Worm (Caenorhabditis elegans) whole organism, L1 larva: ENCODE measurements around the gene F09A5.3.
A peak's percentile ranks its signal among the peaks of the same experiment; 100 is the strongest.

Experiments used
- C04F5.9 ChIP-seq: sonication (generic microtip); optimal IDR thresholded peaks from 2 replicates; lab custom pipeline; 2016; ENCODE audit warnings: missing genetic modification characterization, missing compliant biosample characterization
- C34B4.2 ChIP-seq: sonication (generic microtip); optimal IDR thresholded peaks from 2 replicates; lab custom pipeline; 2017; ENCODE audit warnings: mild to moderate bottlenecking, missing genetic modification characterization, missing compliant biosample characterization
- F16B12.6 ChIP-seq: fragments of 150-350 bp; optimal IDR thresholded peaks from 2 replicates; lab custom pipeline; 2014; ENCODE audit warnings: missing biosample characterization, missing genetic modification characterization
- Y116A8C.19 ChIP-seq: sonication (generic microtip); optimal IDR thresholded peaks from 2 replicates; lab custom pipeline; 2016; ENCODE audit warnings: missing compliant biosample characterization, missing genetic modification characterization, borderline replicate concordance
- aha-1 ChIP-seq: fragments of 150-350 bp; optimal IDR thresholded peaks from 2 replicates; lab custom pipeline; 2014; ENCODE audit warnings: missing biosample characterization, missing genetic modification characterization
- aly-2 ChIP-seq: fragments of 150-350 bp; optimal IDR thresholded peaks from 2 replicates; lab custom pipeline; 2014; ENCODE audit warnings: missing biosample characterization, missing genetic modification characterization
- ama-1 ChIP-seq: fragments of 150-350 bp; optimal IDR thresholded peaks from 2 replicates; lab custom pipeline; 2014
- ceh-63 ChIP-seq: fragments of 200-800 bp; sonication (Bioruptor generic); optimal IDR thresholded peaks from 2 replicates; lab custom pipeline; 2018; ENCODE audit warnings: mild to moderate bottlenecking, missing genetic modification characterization, missing compliant biosample characterization
- ceh-8 ChIP-seq: fragments of 200-800 bp; sonication (Bioruptor generic); optimal IDR thresholded peaks from 2 replicates; lab custom pipeline; 2018; ENCODE audit warnings: mild to moderate bottlenecking, missing genetic modification characterization, moderate library complexity, missing compliant biosample characterization
- ceh-82 ChIP-seq, 3 experiments: fragments of 150-350 bp in 1 of 3; sonication (generic microtip) in 2 of 3; optimal IDR thresholded peaks; 2 replicates each; lab custom pipeline; 2014 to 2017; ENCODE audit warnings: missing biosample characterization in 3 of 3, missing genetic modification characterization in 3 of 3
- ceh-88 ChIP-seq: fragments of 200-800 bp; sonication (Bioruptor generic); IDR thresholded peaks from 2 replicates; pipeline ENCODE4 v1.3.6; 2022; ENCODE audit warnings: missing genetic modification characterization, missing compliant biosample characterization
- ceh-90 ChIP-seq: sonication (generic microtip); optimal IDR thresholded peaks from 2 replicates; lab custom pipeline; 2016; ENCODE audit warnings: missing genetic modification characterization, missing compliant biosample characterization
- ces-1 ChIP-seq: fragments of 150-350 bp; optimal IDR thresholded peaks from 2 replicates; lab custom pipeline; 2014; ENCODE audit warnings: missing biosample characterization, missing genetic modification reagents, missing genetic modification characterization
- dpl-1 ChIP-seq, 3 experiments: fragments of 150-350 bp in 2 of 3; sonication (generic microtip) in 1 of 3; optimal IDR thresholded peaks; 2 replicates each; lab custom pipeline; 2014 to 2017; ENCODE audit warnings: missing biosample characterization in 3 of 3, missing genetic modification characterization in 3 of 3, missing genetic modification reagents in 3 of 3
- efl-1 ChIP-seq, 4 experiments: fragments of 150-350 bp; optimal IDR thresholded peaks in 3 of 4; peaks in 1 of 4; 1 replicate in 1 of 4; 2 replicates in 3 of 4; lab custom pipeline; 2014; ENCODE audit warnings: missing biosample characterization in 2 of 4, missing genetic modification characterization in 2 of 4, missing genetic modification reagents in 2 of 4
- efl-3 ChIP-seq: fragments of 200-800 bp; sonication (Bioruptor generic); optimal IDR thresholded peaks from 2 replicates; lab custom pipeline; 2018; ENCODE audit warnings: mild to moderate bottlenecking, missing genetic modification characterization, missing compliant biosample characterization
- egl-13 ChIP-seq: sonication (generic microtip); optimal IDR thresholded peaks from 2 replicates; lab custom pipeline; 2016; ENCODE audit warnings: missing genotype, missing genetic modification reagents, missing genetic modification characterization, missing compliant biosample characterization
- ets-5 ChIP-seq: fragments of 200-800 bp; sonication (Bioruptor generic); IDR thresholded peaks from 2 replicates; pipeline ENCODE4 v1.3.6; 2022; ENCODE audit warnings: missing genetic modification characterization, missing compliant biosample characterization
- fkh-10 ChIP-seq: sonication (generic microtip); optimal IDR thresholded peaks from 2 replicates; lab custom pipeline; 2017; ENCODE audit warnings: missing biosample characterization, missing genetic modification reagents, missing genetic modification characterization
- fkh-4 ChIP-seq: sonication (generic microtip); optimal IDR thresholded peaks from 2 replicates; lab custom pipeline; 2016; ENCODE audit warnings: missing compliant biosample characterization, missing genetic modification characterization, borderline replicate concordance
- fkh-8 ChIP-seq: sonication (generic microtip); optimal IDR thresholded peaks from 2 replicates; lab custom pipeline; 2016; ENCODE audit warnings: mild to moderate bottlenecking, missing genetic modification characterization, missing compliant biosample characterization
- irx-1 ChIP-seq: sonication (generic microtip); optimal IDR thresholded peaks from 2 replicates; lab custom pipeline; 2016; ENCODE audit warnings: missing genetic modification characterization, missing compliant biosample characterization
- jun-1 ChIP-seq: fragments of 150-350 bp; optimal IDR thresholded peaks from 2 replicates; lab custom pipeline; 2014; ENCODE audit warnings: missing biosample characterization, missing genetic modification reagents, missing genetic modification characterization
- lin-35 ChIP-seq, 2 experiments: fragments of 150-350 bp; optimal IDR thresholded peaks; 2 replicates each; lab custom pipeline; 2014; ENCODE audit warnings: missing biosample characterization in 2 of 2, missing genetic modification characterization in 2 of 2, missing genetic modification reagents in 2 of 2
- lin-39 ChIP-seq: fragments of 150-350 bp; optimal IDR thresholded peaks from 2 replicates; lab custom pipeline; 2014; ENCODE audit warnings: missing biosample characterization, missing genetic modification reagents, missing genetic modification characterization
- lsy-2 ChIP-seq, 2 experiments: fragments of 150-350 bp; optimal IDR thresholded peaks; 2 replicates each; lab custom pipeline; 2014; ENCODE audit warnings: missing biosample characterization in 2 of 2, missing genetic modification characterization in 2 of 2
- mab-9 ChIP-seq: fragments of 200-800 bp; sonication (Bioruptor generic); IDR thresholded peaks from 2 replicates; pipeline ENCODE4 v1.3.6; 2022; ENCODE audit warnings: missing genetic modification reagents, missing genetic modification characterization, missing compliant biosample characterization
- mef-2 ChIP-seq: fragments of 150-350 bp; optimal IDR thresholded peaks from 2 replicates; lab custom pipeline; 2014; ENCODE audit warnings: missing biosample characterization, missing genetic modification characterization
- mep-1 ChIP-seq: fragments of 150-350 bp; optimal IDR thresholded peaks from 2 replicates; lab custom pipeline; 2014; ENCODE audit warnings: missing biosample characterization, missing genetic modification characterization
- nhr-19 ChIP-seq: fragments of 200-800 bp; sonication (Bioruptor generic); conservative IDR thresholded peaks from 2 replicates; pipeline ENCODE4 v1.3.6; 2022; ENCODE audit warnings: missing genetic modification characterization, missing compliant biosample characterization
- nhr-20 ChIP-seq: sonication (generic microtip); optimal IDR thresholded peaks from 2 replicates; lab custom pipeline; 2016; ENCODE audit warnings: mild to moderate bottlenecking, missing genetic modification characterization, missing compliant biosample characterization
- nhr-237 ChIP-seq: fragments of 150-350 bp; optimal IDR thresholded peaks from 2 replicates; lab custom pipeline; 2014; ENCODE audit warnings: missing biosample characterization, missing genetic modification characterization
- nhr-71 ChIP-seq: sonication (generic microtip); optimal IDR thresholded peaks from 2 replicates; lab custom pipeline; 2016; ENCODE audit warnings: mild to moderate bottlenecking, missing genetic modification characterization, moderate library complexity, missing compliant biosample characterization
- nhr-76 ChIP-seq: sonication (generic microtip); optimal IDR thresholded peaks from 2 replicates; lab custom pipeline; 2017; ENCODE audit warnings: missing biosample characterization, missing genetic modification characterization
- nhr-77 ChIP-seq: fragments of 150-350 bp; optimal IDR thresholded peaks from 2 replicates; lab custom pipeline; 2014; ENCODE audit warnings: missing biosample characterization, missing genetic modification characterization
- nhr-84 ChIP-seq: sonication (generic microtip); optimal IDR thresholded peaks from 2 replicates; lab custom pipeline; 2017; ENCODE audit warnings: missing biosample characterization, missing genetic modification characterization
- nhr-85 ChIP-seq: sonication (generic microtip); peaks from one replicate; lab custom pipeline; 2016; ENCODE audit warnings: missing genetic modification characterization, inconsistent platforms, missing compliant biosample characterization
- pag-3 ChIP-seq: sonication (generic microtip); optimal IDR thresholded peaks from 2 replicates; lab custom pipeline; 2017; ENCODE audit warnings: missing genetic modification characterization, mild to moderate bottlenecking, missing compliant biosample characterization, antibody characterized with exemption, borderline replicate concordance; ENCODE audit not compliant: insufficient read depth
- pax-3 ChIP-seq: fragments of 200-800 bp; sonication (Bioruptor generic); optimal IDR thresholded peaks from 2 replicates; lab custom pipeline; 2018; ENCODE audit warnings: mild to moderate bottlenecking, missing genetic modification characterization, moderate library complexity, missing compliant biosample characterization
- pqm-1 ChIP-seq: sonication (generic microtip); optimal IDR thresholded peaks from 3 replicates; lab custom pipeline; 2017; ENCODE audit warnings: missing biosample characterization, missing genetic modification characterization
- rnt-1 ChIP-seq: sonication (generic microtip); optimal IDR thresholded peaks from 2 replicates; lab custom pipeline; 2016; ENCODE audit warnings: mild to moderate bottlenecking, missing genetic modification characterization, moderate library complexity, missing compliant biosample characterization
- skn-1 ChIP-seq: fragments of 150-350 bp; optimal IDR thresholded peaks from 2 replicates; lab custom pipeline; 2014; ENCODE audit warnings: missing biosample characterization, missing genetic modification characterization
- snu-23 ChIP-seq: sonication (generic microtip); optimal IDR thresholded peaks from 2 replicates; lab custom pipeline; 2016; ENCODE audit warnings: missing genetic modification characterization, missing compliant biosample characterization
- sox-4 ChIP-seq: sonication (generic microtip); optimal IDR thresholded peaks from 2 replicates; lab custom pipeline; 2016; ENCODE audit warnings: missing genetic modification characterization, missing compliant biosample characterization
- sup-37 ChIP-seq: fragments of 200-800 bp; sonication (Bioruptor generic); optimal IDR thresholded peaks from 2 replicates; lab custom pipeline; 2018; ENCODE audit warnings: mild to moderate bottlenecking, missing genetic modification characterization, missing compliant biosample characterization
- tbx-2 ChIP-seq: sonication (generic microtip); optimal IDR thresholded peaks from 2 replicates; lab custom pipeline; 2016; ENCODE audit warnings: missing genetic modification characterization, missing compliant biosample characterization
- tlp-1 ChIP-seq: fragments of 150-350 bp; optimal IDR thresholded peaks from 2 replicates; lab custom pipeline; 2014; ENCODE audit warnings: missing biosample characterization, missing genetic modification characterization
- unc-130 ChIP-seq: fragments of 150-350 bp; optimal IDR thresholded peaks from 2 replicates; lab custom pipeline; 2017; ENCODE audit warnings: missing biosample characterization, missing genetic modification characterization, inconsistent platforms
- unc-30 ChIP-seq: sonication (generic microtip); optimal IDR thresholded peaks from 2 replicates; lab custom pipeline; 2017; ENCODE audit warnings: missing biosample characterization, missing genetic modification characterization
- unc-86 ChIP-seq: sonication (generic microtip); optimal IDR thresholded peaks from 2 replicates; lab custom pipeline; 2016; ENCODE audit warnings: missing genetic modification characterization, missing compliant biosample characterization
- vab-15 ChIP-seq: sonication (generic microtip); optimal IDR thresholded peaks from 2 replicates; lab custom pipeline; 2017; ENCODE audit warnings: missing genotype, mild to moderate bottlenecking, missing genetic modification characterization, missing compliant biosample characterization
- xbp-1 ChIP-seq: sonication (generic microtip); optimal IDR thresholded peaks from 2 replicates; lab custom pipeline; 2016; ENCODE audit warnings: missing genetic modification characterization, missing compliant biosample characterization
- ztf-11 ChIP-seq, 2 experiments: sonication (generic microtip); optimal IDR thresholded peaks; 2 replicates each; lab custom pipeline; 2016 to 2017; ENCODE audit warnings: missing genetic modification characterization in 2 of 2, missing biosample characterization in 1 of 2, missing compliant biosample characterization in 1 of 2
- ztf-4 ChIP-seq: fragments of 150-350 bp; optimal IDR thresholded peaks from 2 replicates; lab custom pipeline; 2014; ENCODE audit warnings: missing biosample characterization, missing genetic modification characterization

Gene F09A5.3

DNA sequence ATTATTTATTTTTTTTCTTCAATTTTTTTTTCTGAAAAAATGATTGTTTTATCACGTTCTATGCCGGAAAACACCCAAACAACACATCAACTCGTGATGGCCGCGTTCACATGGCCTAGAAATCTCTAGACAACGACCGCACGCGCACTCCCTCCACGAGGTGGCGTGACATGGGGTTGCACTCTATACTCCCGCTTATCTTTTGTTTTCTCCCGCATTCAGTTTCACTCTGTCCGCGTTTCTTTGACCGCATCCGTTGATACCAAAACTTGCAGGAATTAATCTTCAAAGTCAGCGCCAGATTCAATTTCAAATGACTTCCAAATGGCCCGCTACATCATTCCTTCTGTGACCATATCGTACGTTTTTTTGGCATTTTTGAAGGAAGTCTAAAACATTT, 36.4 kb upstream of the F09A5.3 start, which contains the start of gene F17H10.1:
Gene F17H10.1 (plus strand): TSS at position 276 of the 400 bp plus-strand sequence.
- TF ChIP-seq F16B12.6 (tag; lab: Kevin White, UChicago) (no peak), C04F5.9 (tag; lab: Kevin White, UChicago) (no peak), nhr-84 (tag; lab: Kevin White, UChicago) (no peak), irx-1 (peak; percentile 33), nhr-76 (tag; lab: Kevin White, UChicago) (no peak), fkh-8 (tag; lab: Kevin White, UChicago) (peak; percentile 44), ceh-82 (tag; optimal IDR thresholded peaks at IDR 0.05; lab: Kevin White, UChicago) (peak in 2 of 3 experiments; percentile 12 to 69), unc-30 (no peak), fkh-10 (GFP tag; lab: Kevin White, UChicago) (no peak), mef-2 (no peak), ceh-88 (0 out of 2 replicates have a peak, but pooled peaks have one; percentile 18), pax-3 (tag; lab: Kevin White, UChicago) (peak; percentile 19), sox-4 (tag; lab: Kevin White, UChicago) (peak; percentile 18), vab-15 (tag; lab: Kevin White, UChicago) (no peak), mab-9 (no peak), sup-37 (GFP tag; lab: Kevin White, UChicago) (no peak), nhr-77 (tag; lab: Kevin White, UChicago) (no peak), ets-5 (no peak), ces-1 (no peak), ama-1 (lab: Kevin White, UChicago) (no peak), nhr-71 (tag; lab: Kevin White, UChicago) (peak; percentile 92), snu-23 (peak; percentile 90), ztf-4 (peak; percentile 38), tbx-2 (tag; lab: Kevin White, UChicago) (peak; percentile 72), ztf-11 (tag; optimal IDR thresholded peaks at IDR 0.05; lab: Kevin White, UChicago) (no peak), jun-1 (tag; lab: Kevin White, UChicago) (no peak), skn-1 (tag; lab: Kevin White, UChicago) (peak; percentile 55), C34B4.2 (tag; lab: Kevin White, UChicago) (no peak), mep-1 (tag; lab: Kevin White, UChicago) (peak; percentile 86), aha-1 (tag; lab: Kevin White, UChicago) (no peak), Y116A8C.19 (no peak), unc-130 (peak; percentile 86), nhr-20 (tag; lab: Kevin White, UChicago) (peak; percentile 93), lin-35 (GFP tag; optimal IDR thresholded peaks at IDR 0.05; lab: Kevin White, UChicago) (peak; percentile 50 to 81), efl-3 (GFP tag; lab: Kevin White, UChicago) (no peak), pag-3 (tag; lab: Kevin White, UChicago) (peak; percentile 28), aly-2 (no peak), dpl-1 (GFP tag; optimal IDR thresholded peaks at IDR 0.05; lab: Kevin White, UChicago) (peak; percentile 17 to 47 (median 42)), lsy-2 (tag; optimal IDR thresholded peaks at IDR 0.05; lab: Kevin White, UChicago) (peak in 1 of 2 experiments; percentile 56), tlp-1 (no peak), unc-86 (no peak), fkh-4 (tag; lab: Kevin White, UChicago) (no peak), xbp-1 (tag; lab: Kevin White, UChicago) (peak; percentile 46), nhr-19 (GFP tag; lab: Robert Waterston, UW) (peak; percentile 84), ceh-90 (peak; percentile 31), ceh-8 (GFP tag; lab: Kevin White, UChicago) (no peak), lin-39 (no peak), nhr-85 (tag; lab: Kevin White, UChicago) (peak; percentile 90), ceh-63 (no peak), efl-1 (optimal IDR thresholded peaks at IDR 0.05; lab: Kevin White, UChicago) (peak in 1 of 2 experiments; percentile 18), efl-1 (GFP tag; optimal IDR thresholded peaks at IDR 0.05 in 1 of 2; lab: Kevin White, UChicago) (peak; percentile 17 to 89), rnt-1 (tag; lab: Kevin White, UChicago) (peak; percentile 91), nhr-237 (tag; lab: Kevin White, UChicago) (no peak), pqm-1 (no peak), egl-13 (tag; lab: Kevin White, UChicago) (no peak)
